Worm (Caenorhabditis elegans) whole organism, midembryonic: ENCODE data around the gene rac-2.

Experiments used
- T22C8.4 ChIP-seq: fragments of 200-800 bp; sonication (Bioruptor generic); IDR thresholded peaks from 2 replicates; pipeline ENCODE4 v1.3.6; 2022; ENCODE audit warnings: missing genetic modification characterization, missing compliant biosample characterization
- flt-1 ChIP-seq: fragments of 200-800 bp; sonication (Bioruptor generic); IDR thresholded peaks from 2 replicates; pipeline ENCODE4 v1.3.6; 2022; ENCODE audit warnings: missing genetic modification characterization, missing compliant biosample characterization
- med-1 ChIP-seq: sonication (generic microtip); optimal IDR thresholded peaks from 2 replicates; lab custom pipeline; 2017; ENCODE audit warnings: missing genetic modification characterization, mild to moderate bottlenecking, missing compliant biosample characterization, antibody characterized with exemption, missing genetic modification reagents; ENCODE audit not compliant: insufficient read depth
- ref-1 ChIP-seq: fragments of 200-800 bp; sonication (Bioruptor generic); conservative IDR thresholded peaks from 2 replicates; pipeline ENCODE4 v1.3.6; 2022; ENCODE audit warnings: missing genetic modification reagents, missing genetic modification characterization, missing compliant biosample characterization
- tab-1 ChIP-seq: fragments of 200-800 bp; sonication (Bioruptor generic); IDR thresholded peaks from 2 replicates; pipeline ENCODE4 v1.3.6; 2022; ENCODE audit warnings: missing genetic modification characterization, missing compliant biosample characterization
- ztf-23 ChIP-seq: fragments of 200-800 bp; sonication (Bioruptor generic); IDR thresholded peaks from 2 replicates; pipeline ENCODE4 v1.3.6; 2022; ENCODE audit warnings: missing genetic modification reagents, missing genetic modification characterization, missing compliant biosample characterization
- ztf-29 ChIP-seq: fragments of 200-800 bp; sonication (Bioruptor generic); IDR thresholded peaks from 2 replicates; pipeline ENCODE4 v1.3.6; 2022; ENCODE audit warnings: missing genetic modification reagents, missing genetic modification characterization, missing compliant biosample characterization

DNA sequence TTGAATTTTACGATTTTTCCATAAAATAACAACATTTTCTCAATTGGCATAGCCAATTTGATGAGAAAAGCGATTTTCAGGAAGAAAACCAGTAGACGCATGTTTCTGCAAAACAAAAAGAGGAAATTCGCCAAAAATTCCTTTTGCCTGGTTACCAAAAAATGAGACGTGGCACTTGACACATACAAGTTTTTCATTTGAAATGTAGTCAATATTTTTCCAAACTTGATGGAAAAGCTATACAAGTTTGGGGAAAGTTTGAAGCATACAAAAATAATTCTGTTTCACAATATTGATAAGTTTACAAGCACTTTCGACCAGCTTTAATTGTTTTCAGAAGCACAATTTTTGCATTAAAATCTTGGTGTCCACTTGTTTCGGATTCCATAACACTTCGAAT, 27.4 kb upstream of the rac-2 start, which contains the start of gene clec-191:
- no peak for TF ChIP-seq med-1
- TF ChIP-seq T22C8.4 (GFP tag; lab: Robert Waterston, UW), result no peak
- TF ChIP-seq flt-1, result no peak
- no peak for TF ChIP-seq ztf-29 (GFP tag; lab: Robert Waterston, UW)
- no peak for TF ChIP-seq ref-1
- TF ChIP-seq tab-1 (GFP tag; lab: Robert Waterston, UW), result no peak
- TF ChIP-seq ztf-23 (GFP tag; lab: Robert Waterston, UW), result no peak
